Worm (Caenorhabditis elegans): ENCODE data around the gene ltah-1.2.

ltah-1.2 gene

DNA sequence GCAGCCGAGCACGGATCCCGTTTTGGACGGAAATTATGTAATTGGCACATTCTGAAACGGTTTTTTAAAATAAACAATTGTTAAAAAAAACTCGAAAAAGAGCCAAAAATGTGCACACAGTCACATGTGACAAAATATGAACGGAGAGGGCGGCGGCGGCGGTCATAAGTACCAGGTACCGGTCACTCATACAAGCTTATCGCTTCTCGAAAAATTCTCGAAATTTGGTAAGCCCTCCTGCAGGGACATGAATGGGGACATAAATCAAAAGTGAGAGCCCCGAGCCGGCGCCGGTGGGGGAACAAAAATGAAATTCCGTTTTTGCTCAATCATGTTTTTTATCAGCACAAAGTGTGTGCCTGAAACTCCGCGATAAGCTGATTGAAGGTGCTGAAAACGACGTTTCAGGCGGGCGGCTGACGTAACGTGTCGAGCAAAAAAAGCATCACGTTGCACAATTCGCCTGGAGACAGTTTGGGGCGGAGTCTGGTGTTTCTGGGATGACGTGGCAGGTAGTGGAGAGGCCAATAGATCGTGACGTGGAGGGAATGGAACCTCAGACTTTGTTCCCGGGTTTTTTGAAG is at the start of gene ltah-1.2:
TSS of gene ltah-1.2 (minus strand) at position 51 of the 584 bp plus-strand sequence.
- TF ChIP-seq nhr-11 (tag; optimal IDR thresholded peaks at IDR 0.05) (no peak), elt-2 (tag; optimal IDR thresholded peaks at IDR 0.05) (peak; percentile 90), elt-1 (tag; optimal IDR thresholded peaks at IDR 0.05) (no peak), nhr-237 (tag; optimal IDR thresholded peaks at IDR 0.05) (no peak), lin-39 (tag; optimal IDR thresholded peaks at IDR 0.05) (no peak), unc-62 (GFP tag; optimal IDR thresholded peaks at IDR 0.05) (no peak), nfya-1 (tag; optimal IDR thresholded peaks at IDR 0.05; ENCODE audit: insufficient read depth) (peak; percentile 38), pha-4 (tag; optimal IDR thresholded peaks at IDR 0.05) (no peak), pqm-1 (tag; optimal IDR thresholded peaks at IDR 0.05) (peak; percentile 43)

DNA sequence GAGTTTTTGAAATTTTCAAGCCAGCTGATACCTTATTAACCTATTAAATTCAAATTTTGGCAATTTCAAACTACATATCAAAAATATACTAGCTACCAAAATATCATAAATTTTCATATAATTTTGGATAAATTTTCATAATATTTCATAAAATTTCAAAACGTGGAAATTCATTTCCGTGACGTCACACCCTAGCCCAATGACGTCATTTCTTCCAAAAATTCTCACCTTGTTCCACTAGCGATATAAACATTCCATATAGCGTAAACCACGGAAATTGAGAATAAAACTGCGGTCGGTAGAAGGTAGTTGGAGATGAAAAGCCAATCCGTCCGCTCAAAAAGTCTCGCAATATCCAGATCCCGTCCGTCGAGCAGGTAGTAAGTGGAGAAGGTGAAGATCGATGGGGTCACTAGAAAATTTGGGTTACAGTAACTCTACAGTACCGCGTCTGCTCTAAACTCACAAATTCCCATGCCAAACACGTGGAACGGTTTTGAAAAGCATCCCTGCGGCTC is 48.3 kb upstream of the ltah-1.2 start:
- TF ChIP-seq nhr-23 (tag; optimal IDR thresholded peaks at IDR 0.05) (no peak), daf-12 (tag; optimal IDR thresholded peaks at IDR 0.05) (no peak), fos-1 (tag; optimal IDR thresholded peaks at IDR 0.05) (no peak), elt-3 (tag; optimal IDR thresholded peaks at IDR 0.05) (no peak), nhr-67 (tag; optimal IDR thresholded peaks at IDR 0.05) (no peak), elt-2 (tag; optimal IDR thresholded peaks at IDR 0.05) (no peak), R02D3.7 (tag; optimal IDR thresholded peaks at IDR 0.05) (no peak), lin-39 (tag; optimal IDR thresholded peaks at IDR 0.05) (no peak), ama-1 (optimal IDR thresholded peaks at IDR 0.05) (no peak), lsy-12 (tag; optimal IDR thresholded peaks at IDR 0.05) (no peak), nhr-11 (tag; optimal IDR thresholded peaks at IDR 0.05) (no peak), mdl-1 (tag; optimal IDR thresholded peaks at IDR 0.05) (no peak), nhr-43 (tag; optimal IDR thresholded peaks at IDR 0.05; ENCODE audit: poor library complexity, severe bottlenecking) (no peak), nfya-1 (tag; optimal IDR thresholded peaks at IDR 0.05; ENCODE audit: insufficient read depth) (no peak), pha-4 (tag; optimal IDR thresholded peaks at IDR 0.05) (no peak)

DNA sequence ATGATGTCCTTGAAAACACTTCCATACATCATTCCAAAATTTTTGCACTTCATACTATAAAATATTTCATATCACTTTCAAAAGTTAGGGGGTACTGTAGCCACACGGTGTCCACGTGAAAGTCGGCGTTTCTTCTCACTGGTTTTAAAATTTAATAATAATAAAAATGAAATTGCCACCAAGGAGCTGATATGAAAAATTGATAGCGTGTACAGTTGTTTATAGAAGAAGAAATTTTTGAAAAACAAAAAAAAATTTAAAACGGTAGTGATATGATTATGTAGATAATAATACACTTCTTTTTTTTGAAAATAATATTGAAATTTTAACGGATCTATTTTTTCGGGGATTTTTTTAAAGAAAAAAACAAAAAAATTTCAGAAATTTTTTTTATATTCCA is 47.1 kb upstream of the ltah-1.2 start:
- no peak for TF ChIP-seq egl-5 (tag; optimal IDR thresholded peaks at IDR 0.05)
- no peak for TF ChIP-seq pha-4 (tag; optimal IDR thresholded peaks at IDR 0.05)

DNA sequence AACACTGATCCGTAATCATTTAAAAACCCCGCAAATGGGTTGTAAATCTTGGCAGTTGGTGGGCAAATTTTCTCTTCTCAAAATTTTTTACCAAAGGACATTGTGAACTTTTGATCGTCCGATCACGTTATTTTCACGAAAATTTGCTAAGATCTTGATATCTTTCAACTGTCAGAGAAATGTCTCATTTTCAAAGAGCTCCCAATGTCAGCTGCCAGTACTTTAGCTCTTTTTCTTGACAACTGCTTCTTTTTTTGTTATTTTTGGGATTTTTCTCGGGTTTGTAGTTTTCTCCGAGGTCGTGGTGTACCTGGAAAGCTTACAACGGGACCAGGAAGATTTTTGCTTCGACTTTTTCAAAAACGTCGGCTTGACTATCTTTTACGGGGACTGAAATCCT is 43.0 kb upstream of the ltah-1.2 start:
- TF ChIP-seq elt-3 (tag; optimal IDR thresholded peaks at IDR 0.05) = no peak
- TF ChIP-seq nhr-76 (tag; optimal IDR thresholded peaks at IDR 0.05) = no peak
- TF ChIP-seq unc-39 (tag; optimal IDR thresholded peaks at IDR 0.05) = no peak
- TF ChIP-seq mml-1 (tag; optimal IDR thresholded peaks at IDR 0.05) = peak; percentile 1
- peak; percentile 11 for TF ChIP-seq nfya-1 (tag; optimal IDR thresholded peaks at IDR 0.05; ENCODE audit: insufficient read depth)

DNA sequence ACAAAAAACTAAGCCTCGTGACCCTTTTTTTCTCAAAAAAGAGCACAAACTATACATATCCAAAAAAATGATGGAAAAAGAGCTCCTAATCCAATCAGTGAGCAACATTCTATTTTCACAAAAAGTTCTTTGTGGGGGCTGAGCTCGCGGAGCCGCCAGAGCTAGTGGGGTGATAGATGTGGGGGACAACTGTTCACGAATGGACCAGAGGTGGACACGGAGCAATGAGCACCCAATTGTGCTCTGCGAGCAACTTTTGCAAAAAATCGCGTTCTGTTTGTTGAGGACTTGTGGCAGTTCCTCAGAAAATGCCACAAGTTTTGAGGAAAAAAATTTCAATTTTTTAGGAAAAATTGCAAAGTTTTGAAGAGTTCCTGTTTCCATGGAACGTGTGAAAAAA is 42.0 kb upstream of the ltah-1.2 start:
- TF ChIP-seq fkh-10 (GFP tag; optimal IDR thresholded peaks at IDR 0.05) = no peak
- no peak for TF ChIP-seq lin-15B (tag; optimal IDR thresholded peaks at IDR 0.05)
- no peak for TF ChIP-seq ZK546.5 (tag; optimal IDR thresholded peaks at IDR 0.05)
- TF ChIP-seq jun-1 (tag; optimal IDR thresholded peaks at IDR 0.05) = no peak
- no peak for TF ChIP-seq pqm-1 (tag; optimal IDR thresholded peaks at IDR 0.05)
- no peak for TF ChIP-seq ama-1 (optimal IDR thresholded peaks at IDR 0.05)
- TF ChIP-seq aly-2 (tag; optimal IDR thresholded peaks at IDR 0.05) = no peak
- no peak for TF ChIP-seq nhr-43 (tag; optimal IDR thresholded peaks at IDR 0.05; ENCODE audit: poor library complexity, severe bottlenecking)
- TF ChIP-seq elt-2 (tag; optimal IDR thresholded peaks at IDR 0.05) = no peak
- no peak for TF ChIP-seq nhr-25 (tag; optimal IDR thresholded peaks at IDR 0.05)

DNA sequence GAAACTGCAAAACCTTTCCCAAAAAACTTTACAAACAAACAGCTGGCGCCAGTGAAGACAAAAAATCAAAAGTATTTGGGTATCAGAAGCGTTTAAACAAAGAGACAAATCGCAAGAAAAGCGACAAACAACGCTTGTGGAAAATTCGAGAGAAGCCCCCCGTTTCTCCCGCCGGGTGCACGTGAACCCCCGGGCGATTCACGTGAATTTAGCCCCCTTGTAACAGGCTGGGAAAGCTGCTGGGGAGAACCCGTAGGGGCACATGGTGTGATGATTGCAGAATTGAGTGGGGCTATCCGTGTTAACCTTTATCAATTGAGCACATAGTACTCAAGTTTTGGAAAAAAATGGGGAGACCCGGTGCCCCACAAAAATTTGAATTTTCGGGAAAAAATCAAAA is 41.3 kb upstream of the ltah-1.2 start:
- TF ChIP-seq nhr-25 (tag; optimal IDR thresholded peaks at IDR 0.05) (peak; percentile 56), R02D3.7 (tag; optimal IDR thresholded peaks at IDR 0.05) (peak; percentile 9), fkh-2 (tag; optimal IDR thresholded peaks at IDR 0.05) (no peak), hmg-11 (tag; optimal IDR thresholded peaks at IDR 0.05) (no peak), fos-1 (tag; optimal IDR thresholded peaks at IDR 0.05) (no peak), nhr-23 (tag; optimal IDR thresholded peaks at IDR 0.05) (peak; percentile 47), ztf-11 (tag; optimal IDR thresholded peaks at IDR 0.05) (no peak), egl-5 (tag; optimal IDR thresholded peaks at IDR 0.05) (no peak), ZK546.5 (tag; optimal IDR thresholded peaks at IDR 0.05) (no peak), nhr-11 (tag; optimal IDR thresholded peaks at IDR 0.05) (peak; percentile 18), pqm-1 (tag; optimal IDR thresholded peaks at IDR 0.05) (peak; percentile 1), sea-2 (GFP tag; optimal IDR thresholded peaks at IDR 0.05) (no peak), mdl-1 (tag; optimal IDR thresholded peaks at IDR 0.05) (peak; percentile 60), nhr-237 (tag; optimal IDR thresholded peaks at IDR 0.05) (no peak), pha-4 (tag; optimal IDR thresholded peaks at IDR 0.05) (peak; percentile 89), nfya-1 (tag; optimal IDR thresholded peaks at IDR 0.05; ENCODE audit: insufficient read depth) (peak; percentile 62), lin-39 (tag; optimal IDR thresholded peaks at IDR 0.05) (no peak), lsy-12 (tag; optimal IDR thresholded peaks at IDR 0.05) (peak; percentile 22), unc-62 (GFP tag; optimal IDR thresholded peaks at IDR 0.05) (no peak), ama-1 (optimal IDR thresholded peaks at IDR 0.05) (peak; percentile 10), aly-2 (tag; optimal IDR thresholded peaks at IDR 0.05) (no peak), mml-1 (tag; optimal IDR thresholded peaks at IDR 0.05) (peak; percentile 95), tbx-2 (tag; optimal IDR thresholded peaks at IDR 0.05) (peak; percentile 59), ceh-9 (tag; optimal IDR thresholded peaks at IDR 0.05) (no peak), ceh-28 (tag; optimal IDR thresholded peaks at IDR 0.05) (peak; percentile 66), elt-3 (tag; optimal IDR thresholded peaks at IDR 0.05) (peak in 1 of 3 experiments; percentile 6)
